Worm (Caenorhabditis elegans): Measurements from ENCODE around the gene srbc-66.
"Not testable (repeated sequence)": the region's sequence is repeated elsewhere in the genome, so short reads cannot be mapped to it uniquely, and the experiment has no call there.

Gene srbc-66

ce11 chrV:3502038-3502437, 28.5 kb upstream of the srbc-66 start, which contains the start of the genes C07G3.8 and C07G3.10:
TSS of gene C07G3.8 (minus strand) at chrV:3502138.
TSS of gene C07G3.10 (plus strand) at chrV:3502307.
- no peak for TF ChIP-seq nhr-76 (tag; optimal IDR thresholded peaks at IDR 0.05)
- TF ChIP-seq ZK546.5 (tag; optimal IDR thresholded peaks at IDR 0.05) = no peak
- no peak for TF ChIP-seq elt-3 (tag; optimal IDR thresholded peaks at IDR 0.05)
- no peak for TF ChIP-seq elt-1 (tag; optimal IDR thresholded peaks at IDR 0.05)
- no peak for TF ChIP-seq nhr-237 (tag; optimal IDR thresholded peaks at IDR 0.05)
- TF ChIP-seq ceh-82 (tag; optimal IDR thresholded peaks at IDR 0.05) = no peak
- TF ChIP-seq unc-39 (tag; optimal IDR thresholded peaks at IDR 0.05) = no peak
- TF ChIP-seq elt-2 (tag; optimal IDR thresholded peaks at IDR 0.05) = no peak
- no peak for TF ChIP-seq pha-4 (tag; optimal IDR thresholded peaks at IDR 0.05)

- no peak for TF ChIP-seq ceh-28 (tag; optimal IDR thresholded peaks at IDR 0.05)
- TF ChIP-seq ztf-11 (tag; optimal IDR thresholded peaks at IDR 0.05) = no peak
- no peak for TF ChIP-seq nfya-1 (tag; optimal IDR thresholded peaks at IDR 0.05; ENCODE audit: insufficient read depth)
- TF ChIP-seq elt-3 (tag; optimal IDR thresholded peaks at IDR 0.05) = peak in 1 of 3 experiments; percentile 47
- no peak for TF ChIP-seq tbx-2 (tag; optimal IDR thresholded peaks at IDR 0.05)
- peak; percentile 55 for TF ChIP-seq jun-1 (tag; optimal IDR thresholded peaks at IDR 0.05)
- peak; percentile 97 for TF ChIP-seq pqm-1 (tag; optimal IDR thresholded peaks at IDR 0.05)
- TF ChIP-seq elt-2 (tag; optimal IDR thresholded peaks at IDR 0.05) = peak; percentile 98
- TF ChIP-seq nhr-23 (tag; optimal IDR thresholded peaks at IDR 0.05) = peak; percentile 23
Measured at ce11 chrV:3505745-3506144, 24.8 kb upstream of the srbc-66 start.

DNA sequence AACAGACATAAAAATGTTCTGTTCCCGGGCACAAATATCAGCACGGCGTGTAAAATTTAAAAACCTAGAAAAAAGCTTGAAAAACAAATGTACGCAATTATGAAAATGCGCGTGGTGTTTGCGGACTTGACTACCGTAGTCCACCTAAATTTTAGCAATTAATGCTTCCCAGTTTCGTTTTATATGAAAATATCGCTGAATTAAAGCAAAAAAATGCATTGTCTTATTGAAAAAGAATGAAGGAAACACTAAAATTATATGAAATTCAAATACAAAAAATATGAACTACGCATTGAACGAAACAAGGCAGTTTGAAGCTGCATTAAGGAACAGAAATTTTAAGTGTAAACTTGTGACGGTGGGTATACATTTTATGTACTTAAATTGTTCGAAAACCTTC, 24.3 kb upstream of the srbc-66 start, which contains the start of gene ugt-64:
ugt-64 (minus strand) TSS at position 101 of the 400 bp plus-strand sequence.
- not testable (repeated sequence) for TF ChIP-seq hmg-11, ceh-9, egl-5 (tag; optimal IDR thresholded peaks at IDR 0.05)

DNA sequence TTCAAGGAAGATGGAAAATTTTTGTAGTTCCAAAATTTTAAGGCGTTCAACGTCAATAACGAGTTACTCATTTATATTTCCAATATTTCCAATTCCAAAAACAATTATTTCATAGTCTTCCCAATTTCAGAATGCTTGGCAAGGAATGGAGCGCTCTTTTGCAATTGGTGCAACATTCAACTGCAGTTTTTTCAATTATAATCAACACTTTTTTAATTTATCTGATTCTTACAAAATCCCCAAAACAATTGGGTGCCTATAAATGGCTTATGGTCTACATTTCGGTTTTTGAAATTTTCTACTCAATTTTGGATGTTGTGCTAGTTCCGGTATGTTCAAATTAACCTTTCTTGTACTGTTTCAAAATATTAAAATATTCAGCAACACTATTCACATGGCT, 22.8 kb upstream of the srbc-66 start, which contains the start of gene str-225:
str-225 (plus strand) TSS at position 132 of the 400 bp plus-strand sequence.
- TF ChIP-seq fkh-10 (GFP tag; optimal IDR thresholded peaks at IDR 0.05) = no peak
- no peak for TF ChIP-seq zag-1 (tag; optimal IDR thresholded peaks at IDR 0.05)
- TF ChIP-seq lsy-12 (tag; optimal IDR thresholded peaks at IDR 0.05) = no peak
- TF ChIP-seq mdl-1 (tag; optimal IDR thresholded peaks at IDR 0.05) = no peak
- TF ChIP-seq unc-39 (tag; optimal IDR thresholded peaks at IDR 0.05) = no peak
- no peak for TF ChIP-seq elt-2 (tag; optimal IDR thresholded peaks at IDR 0.05)
- TF ChIP-seq elt-1 (tag; optimal IDR thresholded peaks at IDR 0.05) = no peak
- TF ChIP-seq ceh-9 (tag; optimal IDR thresholded peaks at IDR 0.05) = no peak
- TF ChIP-seq snpc-4 (tag; optimal IDR thresholded peaks at IDR 0.05) = no peak
- no peak for TF ChIP-seq ZK546.5 (tag; optimal IDR thresholded peaks at IDR 0.05)
- no peak for TF ChIP-seq R02D3.7 (tag; optimal IDR thresholded peaks at IDR 0.05)
- TF ChIP-seq jun-1 (tag; optimal IDR thresholded peaks at IDR 0.05) = no peak
- no peak for TF ChIP-seq skn-1 (tag; optimal IDR thresholded peaks at IDR 0.05)
- no peak for TF ChIP-seq tbx-2 (tag; optimal IDR thresholded peaks at IDR 0.05)
- TF ChIP-seq nfya-1 (tag; optimal IDR thresholded peaks at IDR 0.05; ENCODE audit: insufficient read depth) = no peak
- TF ChIP-seq egl-27 (tag; optimal IDR thresholded peaks at IDR 0.05) = no peak

DNA sequence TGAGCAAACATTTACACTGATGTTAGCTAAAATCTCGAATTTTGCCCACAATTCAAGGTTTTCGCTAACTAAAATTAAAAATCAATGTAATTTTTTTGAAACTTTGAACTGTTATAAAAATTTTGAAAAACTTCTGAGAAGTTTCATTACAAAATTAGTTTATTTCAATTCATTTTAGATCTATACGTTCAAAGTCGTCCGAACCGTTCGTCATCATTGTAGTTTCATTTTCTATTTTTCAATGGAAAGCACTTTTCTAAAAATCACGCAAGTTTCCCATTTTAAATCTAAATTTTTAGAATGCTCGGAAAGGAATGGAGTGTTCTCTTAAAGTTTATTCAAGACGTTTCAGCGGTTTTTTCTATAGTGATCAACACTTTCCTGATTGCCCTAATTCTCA, 20.6 kb upstream of the srbc-66 start, which contains the start of gene str-228:
str-228 (plus strand) TSS at position 301 of the 400 bp plus-strand sequence.
- TF ChIP-seq ZK546.5 (tag; optimal IDR thresholded peaks at IDR 0.05) (no peak), mml-1 (tag; optimal IDR thresholded peaks at IDR 0.05) (no peak), nhr-28 (tag; optimal IDR thresholded peaks at IDR 0.05) (no peak), ceh-82 (tag; optimal IDR thresholded peaks at IDR 0.05) (no peak)

- no peak for TF ChIP-seq mml-1 (tag; optimal IDR thresholded peaks at IDR 0.05)
- no peak for TF ChIP-seq skn-1 (tag; optimal IDR thresholded peaks at IDR 0.05)
- TF ChIP-seq nhr-25 (tag; optimal IDR thresholded peaks at IDR 0.05) = no peak
- no peak for TF ChIP-seq egl-27 (tag; optimal IDR thresholded peaks at IDR 0.05)
- TF ChIP-seq tbx-2 (tag; optimal IDR thresholded peaks at IDR 0.05) = no peak
- TF ChIP-seq nhr-43 (tag; optimal IDR thresholded peaks at IDR 0.05; ENCODE audit: poor library complexity, severe bottlenecking) = no peak
- TF ChIP-seq snpc-4 (tag; optimal IDR thresholded peaks at IDR 0.05) = no peak
- no peak for TF ChIP-seq fos-1 (tag; optimal IDR thresholded peaks at IDR 0.05)
- no peak for TF ChIP-seq elt-2 (tag; optimal IDR thresholded peaks at IDR 0.05)
- TF ChIP-seq jun-1 (tag; optimal IDR thresholded peaks at IDR 0.05) = no peak
Measured at ce11 chrV:3512381-3512780, 18.1 kb upstream of the srbc-66 start, which contains the start of gene str-226. TSS of gene str-226 (plus strand) at chrV:3512681.

Data from whole organism, L3 larva.